Fruit fly (Drosophila melanogaster) whole organism, embryonic: ENCODE results near the gene CG18622.
A peak's percentile ranks its signal among the peaks of the same experiment; 100 is the strongest.

Source experiments
- CG10267 ChIP-seq: fragments of 200-800 bp; sonication (Bioruptor generic); optimal IDR thresholded peaks from 2 replicates; lab custom pipeline; 2018; ENCODE audit warnings: missing biosample characterization, mild to moderate bottlenecking, missing genetic modification characterization, moderate library complexity
- CG12659 ChIP-seq: fragments of 200-800 bp; sonication (Bioruptor generic); optimal IDR thresholded peaks from 3 replicates; lab custom pipeline; 2017; ENCODE audit warnings: mild to moderate bottlenecking, missing biosample characterization, missing genetic modification reagents, missing genetic modification characterization
- CG13287 ChIP-seq: fragments of 200-800 bp; sonication (Bioruptor generic); IDR thresholded peaks from 2 replicates; pipeline ENCODE4 v1.3.6; 2022; ENCODE audit warnings: missing biosample characterization, missing genetic modification characterization; ENCODE audit not compliant: partially characterized antibody
- CG14050 ChIP-seq: fragments of 200-800 bp; sonication (Bioruptor generic); IDR thresholded peaks from 3 replicates; pipeline ENCODE4 v1.3.6; 2022; ENCODE audit warnings: missing biosample characterization, missing genetic modification characterization
- CG15011 ChIP-seq: fragments of 200-800 bp; sonication (Bioruptor generic); optimal IDR thresholded peaks from 3 replicates; lab custom pipeline; 2018; ENCODE audit warnings: missing biosample characterization, mild to moderate bottlenecking, missing genetic modification characterization
- CG1529 ChIP-seq: fragments of 200-800 bp; sonication (Bioruptor generic); optimal IDR thresholded peaks from 3 replicates; lab custom pipeline; 2018; ENCODE audit warnings: missing biosample characterization, missing genetic modification characterization
- CG15696 ChIP-seq: fragments of 200-800 bp; sonication (Bioruptor generic); optimal IDR thresholded peaks from 2 replicates; lab custom pipeline; 2019; ENCODE audit warnings: missing biosample characterization, mild to moderate bottlenecking, missing genetic modification characterization, moderate library complexity
- CG31224 ChIP-seq: fragments of 200-800 bp; sonication (Bioruptor generic); IDR thresholded peaks from 2 replicates; pipeline ENCODE4 v1.3.6; 2022; ENCODE audit warnings: missing biosample characterization, missing genetic modification characterization
- CG32532 ChIP-seq: fragments of 200-800 bp; sonication (Bioruptor generic); IDR thresholded peaks from 2 replicates; pipeline ENCODE4 v1.3.6; 2022; ENCODE audit warnings: missing biosample characterization, missing genetic modification characterization
- CG34224 ChIP-seq: fragments of 200-800 bp; sonication (Bioruptor generic); IDR thresholded peaks from 3 replicates; pipeline ENCODE4 v1.3.6; 2022; ENCODE audit warnings: missing biosample characterization, missing genetic modification characterization; ENCODE audit not compliant: partially characterized antibody
- CG4328 ChIP-seq: fragments of 200-800 bp; sonication (Bioruptor generic); optimal IDR thresholded peaks from 3 replicates; lab custom pipeline; 2017; ENCODE audit warnings: missing biosample characterization, missing genetic modification reagents, missing genetic modification characterization
- CG4404 ChIP-seq: fragments of 200-800 bp; sonication (Bioruptor generic); IDR thresholded peaks from 2 replicates; pipeline ENCODE4 v1.3.6; 2022; ENCODE audit warnings: missing biosample characterization, missing genetic modification characterization
- CG4820 ChIP-seq: fragments of 200-800 bp; sonication (Bioruptor generic); optimal IDR thresholded peaks from 3 replicates; lab custom pipeline; 2016; ENCODE audit warnings: missing biosample characterization, missing genetic modification characterization
- CG6683 ChIP-seq: fragments of 200-800 bp; sonication (Bioruptor generic); optimal IDR thresholded peaks from 2 replicates; lab custom pipeline; 2017; ENCODE audit warnings: missing biosample characterization, mild to moderate bottlenecking, missing genetic modification characterization, missing genetic modification reagents
- CG7987 ChIP-seq: fragments of 200-800 bp; sonication (Bioruptor generic); optimal IDR thresholded peaks from 2 replicates; lab custom pipeline; 2018; ENCODE audit warnings: missing biosample characterization, mild to moderate bottlenecking, missing genetic modification characterization, moderate library complexity
- CG8089 ChIP-seq: fragments of 200-800 bp; sonication (Bioruptor generic); optimal IDR thresholded peaks from 3 replicates; lab custom pipeline; 2016; ENCODE audit warnings: missing biosample characterization, missing genetic modification characterization
- CoRest ChIP-seq: fragments of 200-800 bp; sonication (Bioruptor generic); optimal IDR thresholded peaks from 3 replicates; lab custom pipeline; 2018; ENCODE audit warnings: missing biosample characterization, mild to moderate bottlenecking, missing genetic modification characterization, moderate library complexity
- Dbx ChIP-seq: fragments of 200-800 bp; sonication (Bioruptor generic); IDR thresholded peaks from 3 replicates; pipeline ENCODE4 v1.3.6; 2022; ENCODE audit warnings: missing biosample characterization, missing genetic modification characterization
- Doc3 ChIP-seq: fragments of 200-800 bp; sonication (Bioruptor generic); IDR thresholded peaks from 3 replicates; pipeline ENCODE4 v1.3.6; 2022; ENCODE audit warnings: missing biosample characterization, missing genetic modification characterization; ENCODE audit not compliant: partially characterized antibody
- H15 ChIP-seq: fragments of 200-800 bp; sonication (Bioruptor generic); IDR thresholded peaks from 3 replicates; pipeline ENCODE4 v1.3.6; 2022; ENCODE audit warnings: missing biosample characterization, missing genetic modification characterization
- HLHmδ ChIP-seq: fragments of 200-800 bp; sonication (Bioruptor generic); optimal IDR thresholded peaks from 2 replicates; lab custom pipeline; 2018; ENCODE audit warnings: missing biosample characterization, mild to moderate bottlenecking, missing genetic modification characterization, moderate library complexity
- Hr3 ChIP-seq: fragments of 200-800 bp; sonication (Bioruptor generic); optimal IDR thresholded peaks from 3 replicates; lab custom pipeline; 2016; ENCODE audit warnings: missing biosample characterization, missing genetic modification characterization
- Hr51 ChIP-seq, 2 experiments: fragments of 200-800 bp; sonication (Bioruptor generic); optimal IDR thresholded peaks; 2 replicates in 1 of 2; 3 replicates in 1 of 2; lab custom pipeline; 2016 to 2018; ENCODE audit warnings: missing biosample characterization in 2 of 2, missing genetic modification characterization in 2 of 2, mild to moderate bottlenecking in 1 of 2, moderate library complexity in 1 of 2
- Med ChIP-seq: fragments of 200-800 bp; sonication (Bioruptor generic); peaks from one replicate; lab custom pipeline; 2016; ENCODE audit warnings: missing biosample characterization, missing genetic modification characterization, mild to moderate bottlenecking, inconsistent platforms, moderate library complexity
- Nf-YB ChIP-seq: fragments of 200-800 bp; sonication (Bioruptor generic); optimal IDR thresholded peaks from 3 replicates; lab custom pipeline; 2019; ENCODE audit warnings: missing biosample characterization, mild to moderate bottlenecking, missing genetic modification characterization, moderate library complexity
- Rx ChIP-seq: fragments of 200-800 bp; sonication (Bioruptor generic); IDR thresholded peaks from 2 replicates; pipeline ENCODE4 v1.3.6; 2022; ENCODE audit warnings: missing biosample characterization, missing genetic modification characterization
- YL-1 ChIP-seq: fragments of 200-800 bp; sonication (Bioruptor generic); optimal IDR thresholded peaks from 3 replicates; lab custom pipeline; 2017; ENCODE audit warnings: missing biosample characterization, mild to moderate bottlenecking, missing genetic modification characterization
- amos ChIP-seq: fragments of 200-800 bp; sonication (Bioruptor generic); IDR thresholded peaks from 2 replicates; pipeline ENCODE4 v1.3.6; 2022; ENCODE audit warnings: missing biosample characterization, missing genetic modification characterization; ENCODE audit not compliant: partially characterized antibody
- ara ChIP-seq: fragments of 200-800 bp; sonication (Bioruptor generic); IDR thresholded peaks from 2 replicates; pipeline ENCODE4 v1.3.6; 2022; ENCODE audit warnings: missing biosample characterization, missing genetic modification characterization
- bcd ChIP-seq: fragments of 200-800 bp; sonication (Bioruptor generic); optimal IDR thresholded peaks from 2 replicates; lab custom pipeline; 2017; ENCODE audit warnings: missing biosample characterization, mild to moderate bottlenecking, missing genetic modification characterization
- dan ChIP-seq: fragments of 200-800 bp; sonication (Bioruptor generic); IDR thresholded peaks from 2 replicates; pipeline ENCODE4 v1.3.6; 2022; ENCODE audit warnings: missing biosample characterization, missing genetic modification characterization
- dysf ChIP-seq: fragments of 200-800 bp; sonication (Bioruptor generic); IDR thresholded peaks from 3 replicates; pipeline ENCODE4 v1.3.6; 2022; ENCODE audit warnings: missing biosample characterization, missing genetic modification characterization
- ewg ChIP-seq: fragments of 200-800 bp; sonication (Bioruptor generic); optimal IDR thresholded peaks from 3 replicates; lab custom pipeline; 2017; ENCODE audit warnings: mild to moderate bottlenecking, missing biosample characterization, missing genetic modification reagents, missing genetic modification characterization
- eyg ChIP-seq: fragments of 200-800 bp; sonication (Bioruptor generic); optimal IDR thresholded peaks from 3 replicates; lab custom pipeline; 2016; ENCODE audit warnings: missing biosample characterization, missing genetic modification characterization
- fd96Cb ChIP-seq: fragments of 200-800 bp; sonication (Bioruptor generic); optimal IDR thresholded peaks from 2 replicates; lab custom pipeline; 2018; ENCODE audit warnings: missing biosample characterization, mild to moderate bottlenecking, missing genetic modification characterization, moderate library complexity
- ftz-f1 ChIP-seq: fragments of 200-800 bp; sonication (Bioruptor generic); optimal IDR thresholded peaks from 2 replicates; lab custom pipeline; 2016; ENCODE audit warnings: missing biosample characterization, missing genetic modification characterization
- gcm ChIP-seq: fragments of 200-800 bp; sonication (Bioruptor generic); optimal IDR thresholded peaks from 2 replicates; lab custom pipeline; 2019; ENCODE audit warnings: missing biosample characterization, mild to moderate bottlenecking, missing genetic modification characterization, moderate library complexity
- h ChIP-seq: fragments of >200 bp; optimal IDR thresholded peaks from 2 replicates; lab custom pipeline; 2017
- insv ChIP-seq, 2 experiments: fragments of 200-800 bp; sonication (Bioruptor generic); optimal IDR thresholded peaks; 3 replicates each; lab custom pipeline; 2016 to 2018; ENCODE audit warnings: missing biosample characterization in 2 of 2, missing genetic modification characterization in 2 of 2
- jing ChIP-seq: fragments of 200-800 bp; sonication (Bioruptor generic); optimal IDR thresholded peaks from 2 replicates; lab custom pipeline; 2018; ENCODE audit warnings: missing biosample characterization, mild to moderate bottlenecking, missing genetic modification characterization
- knrl ChIP-seq: fragments of 200-800 bp; sonication (Bioruptor generic); IDR thresholded peaks from 3 replicates; pipeline ENCODE4 v1.3.6; 2022; ENCODE audit warnings: missing biosample characterization, missing genetic modification characterization; ENCODE audit not compliant: partially characterized antibody
- mirr ChIP-seq: fragments of 200-800 bp; sonication (Bioruptor generic); optimal IDR thresholded peaks from 3 replicates; lab custom pipeline; 2018; ENCODE audit warnings: missing biosample characterization, mild to moderate bottlenecking, missing genetic modification characterization
- pan ChIP-seq, 4 experiments: fragments of >200 bp in 3 of 4; fragments of 200-800 bp in 1 of 4; sonication (Bioruptor generic) in 1 of 4; optimal IDR thresholded peaks in 3 of 4; IDR thresholded peaks in 1 of 4; 2 replicates each; pipeline versions ENCODE4 v1.3.6 to Lab custom; 2017 to 2022; ENCODE audit warnings: missing biosample characterization in 2 of 4, missing genetic modification characterization in 2 of 4, mixed read lengths in 1 of 4
- pfk ChIP-seq: fragments of 200-800 bp; sonication (Bioruptor generic); optimal IDR thresholded peaks from 2 replicates; lab custom pipeline; 2018; ENCODE audit warnings: missing biosample characterization, mild to moderate bottlenecking, missing genetic modification characterization, moderate library complexity
- phol ChIP-seq: fragments of 200-800 bp; sonication (Bioruptor generic); optimal IDR thresholded peaks from 3 replicates; lab custom pipeline; 2018; ENCODE audit warnings: missing biosample characterization, mild to moderate bottlenecking, missing genetic modification characterization, moderate library complexity
- psq ChIP-seq: fragments of 200-800 bp; sonication (Bioruptor generic); optimal IDR thresholded peaks from 2 replicates; lab custom pipeline; 2017; ENCODE audit warnings: missing biosample characterization, missing genetic modification characterization
- tup ChIP-seq: fragments of 200-800 bp; sonication (Bioruptor generic); optimal IDR thresholded peaks from 2 replicates; lab custom pipeline; 2016; ENCODE audit warnings: missing biosample characterization, mild to moderate bottlenecking, missing genetic modification characterization, moderate library complexity
- wdn ChIP-seq: fragments of 200-800 bp; sonication (Bioruptor generic); IDR thresholded peaks from 2 replicates; pipeline ENCODE4 v1.3.6; 2022; ENCODE audit warnings: missing biosample characterization, missing genetic modification characterization
- zfh2 ChIP-seq: fragments of 200-800 bp; sonication (Bioruptor generic); optimal IDR thresholded peaks from 2 replicates; lab custom pipeline; 2016; ENCODE audit warnings: missing biosample characterization, missing genetic modification characterization

CG18622 gene

DNA sequence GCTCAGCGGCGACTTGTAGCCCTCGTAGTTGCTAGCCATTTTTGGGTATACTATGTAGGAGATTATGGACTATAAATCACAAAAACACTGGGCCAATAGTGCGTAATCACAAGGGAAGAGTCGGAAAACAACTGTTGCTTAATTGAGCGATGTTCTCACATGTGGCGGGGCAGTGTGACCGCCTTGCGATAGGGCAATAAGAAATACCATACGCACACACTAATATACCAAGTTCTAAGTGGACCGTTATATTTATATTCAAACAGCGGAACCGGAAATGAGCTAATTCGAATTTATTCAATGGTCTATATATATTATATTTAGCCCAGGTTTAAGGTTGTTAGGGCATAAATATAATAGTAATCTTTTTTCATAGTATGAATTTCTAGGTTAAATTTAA lies 33.4 kb upstream of the CG18622 start, which contains the start of gene Adsl (continued):
- TF ChIP-seq pfk (GFP tag; lab: Kevin White, UChicago) (peak; percentile 35), H15 (GFP tag; lab: Robert Waterston, UW) (no peak), h (lab: Kevin White, UChicago) (no peak), Hr3 (GFP tag; lab: Kevin White, UChicago) (no peak), phol (tag; lab: Kevin White, UChicago) (peak; percentile 77), CG15696 (peak; percentile 3), CoRest (tag; lab: Kevin White, UChicago) (peak; percentile 85), CG12659 (GFP tag; lab: Kevin White, UChicago) (peak; percentile 72), bcd (GFP tag; lab: Kevin White, UChicago) (peak; percentile 75), CG1529 (GFP tag; lab: Kevin White, UChicago) (peak; percentile 78), fd96Cb (no peak), YL-1 (GFP tag; lab: Kevin White, UChicago) (peak; percentile 74), wdn (no peak), CG13287 (GFP tag; lab: Robert Waterston, UW) (peak; percentile 60; the same call in 1 of the 2 replicates), jing (GFP tag; lab: Kevin White, UChicago) (no peak), CG31224 (GFP tag; lab: Robert Waterston, UW) (no peak), psq (GFP tag; lab: Kevin White, UChicago) (no peak), zfh2 (GFP tag; lab: Kevin White, UChicago) (no peak), CG32532 (GFP tag; lab: Robert Waterston, UW) (peak; percentile 51; the same call in 1 of the 2 replicates), pan (optimal IDR thresholded peaks at IDR 0.05; lab: Kevin White, UChicago) (no peak), pan (GFP tag; optimal IDR thresholded peaks at IDR 0.05 in 1 of 2, IDR thresholded peaks at IDR 0.05 in 1 of 2) (peak in 1 of 2 experiments; percentile 65), dan (no peak), CG14050 (GFP tag; lab: Robert Waterston, UW) (peak; percentile 27; the same call in 1 of the 3 replicates), ara (GFP tag; lab: Robert Waterston, UW) (peak; percentile 56), amos (GFP tag; lab: Robert Waterston, UW) (no peak), Nf-YB (GFP tag; lab: Kevin White, UChicago) (peak; percentile 53), CG10267 (tag; lab: Kevin White, UChicago) (peak; percentile 77), tup (GFP tag; lab: Kevin White, UChicago) (no peak), CG34224 (GFP tag; lab: Robert Waterston, UW) (peak; percentile 43; the same call in 2 of the 3 replicates), CG4404 (no peak), insv (GFP tag; optimal IDR thresholded peaks at IDR 0.05; lab: Kevin White, UChicago) (peak in 1 of 2 experiments; percentile 68), CG4328 (peak; percentile 50), eyg (peak; percentile 3), ftz-f1 (no peak), mirr (GFP tag; lab: Kevin White, UChicago) (peak; percentile 30), HLHmδ (GFP tag; lab: Kevin White, UChicago) (peak; percentile 67), CG8089 (GFP tag; lab: Kevin White, UChicago) (no peak), CG7987 (peak; percentile 87), Dbx (GFP tag; lab: Robert Waterston, UW) (peak; percentile 35; the same call in 1 of the 3 replicates), knrl (GFP tag; lab: Robert Waterston, UW) (peak; percentile 29; the same call in 1 of the 3 replicates), Doc3 (GFP tag; lab: Robert Waterston, UW) (no peak), ewg (GFP tag; lab: Kevin White, UChicago) (peak; percentile 48), CG4820 (GFP tag; lab: Kevin White, UChicago) (peak; percentile 37), gcm (peak; percentile 76), Hr51 (GFP tag; optimal IDR thresholded peaks at IDR 0.05; lab: Kevin White, UChicago) (peak in 1 of 2 experiments; percentile 9), Rx (GFP tag; lab: Robert Waterston, UW) (no peak), CG6683 (GFP tag; lab: Kevin White, UChicago) (no peak), Med (GFP tag; lab: Kevin White, UChicago) (peak; percentile 95), CG15011 (GFP tag; lab: Kevin White, UChicago) (peak; percentile 57), dysf (GFP tag; lab: Robert Waterston, UW) (peak; percentile 17; the same call in 1 of the 3 replicates)
